4 fruit fly cellular contexts compared by ENCODE assay signal in the genomic region with DNA sequence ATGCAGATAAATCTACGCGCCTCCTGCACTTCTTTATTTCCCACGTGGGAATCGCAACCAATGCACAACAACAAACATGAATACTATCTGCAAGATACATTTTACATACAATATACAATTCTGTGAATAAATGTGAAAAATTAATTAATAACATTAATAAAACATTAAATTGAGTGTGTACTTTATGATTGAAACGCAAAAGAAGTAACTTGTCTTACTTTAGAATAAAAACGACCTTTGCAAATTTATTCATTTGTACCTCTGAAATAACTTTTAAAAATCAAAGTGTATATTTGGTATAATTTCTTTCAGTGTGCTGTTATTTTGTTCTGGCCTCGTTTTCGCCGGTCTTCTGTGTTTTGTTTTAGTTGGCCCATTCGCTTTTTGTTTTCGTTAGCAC.
TF ChIP-seq lines count a peak whose summit lies in the region.

No protein-coding gene starts in this region.

- no peak for TF ChIP-seq CTCF in whole organism, embryonic (GFP tag; optimal IDR thresholded peaks at IDR 0.05; lab: Kevin White, UChicago)

TF ChIP-seq in whole organism, embryonic, 481 proteins besides CTCF, POLR2A, EP300 and RAD21:
- no peak for TF ChIP-seq CG8765 (GFP tag; IDR thresholded peaks at IDR 0.05; lab: Robert Waterston, UW)
- no peak for TF ChIP-seq zen2 (GFP tag; IDR thresholded peaks at IDR 0.05; lab: Robert Waterston, UW; ENCODE audit: partially characterized antibody)
- TF ChIP-seq CG10565 (GFP tag; optimal IDR thresholded peaks at IDR 0.05; lab: Kevin White, UChicago) = no peak
- TF ChIP-seq Abd-B (GFP tag; optimal IDR thresholded peaks at IDR 0.05; lab: Kevin White, UChicago) = no peak
- TF ChIP-seq PHDP (tag; optimal IDR thresholded peaks at IDR 0.05; lab: Kevin White, UChicago) = no peak
- TF ChIP-seq slp2 (GFP tag; optimal IDR thresholded peaks at IDR 0.05; lab: Kevin White, UChicago) = no peak
- TF ChIP-seq Bteb2 (GFP tag; optimal IDR thresholded peaks at IDR 0.05; lab: Kevin White, UChicago) = no peak
- TF ChIP-seq CG10274 (GFP tag; optimal IDR thresholded peaks at IDR 0.05; lab: Kevin White, UChicago) = no peak
- TF ChIP-seq Drgx (GFP tag; IDR thresholded peaks at IDR 0.05; lab: Robert Waterston, UW) = peak; percentile 58; the same call in 1 of the 2 replicates
- TF ChIP-seq fru (optimal IDR thresholded peaks at IDR 0.05; lab: Kevin White, UChicago) = no peak
- peak; percentile 6 for TF ChIP-seq corto (GFP tag; optimal IDR thresholded peaks at IDR 0.05; lab: Kevin White, UChicago)
- TF ChIP-seq lbe (GFP tag; optimal IDR thresholded peaks at IDR 0.05; lab: Kevin White, UChicago) = peak; percentile 51
- no peak for TF ChIP-seq CG2120 (GFP tag; optimal IDR thresholded peaks at IDR 0.05; lab: Kevin White, UChicago)
- TF ChIP-seq CG15479 (GFP tag; optimal IDR thresholded peaks at IDR 0.05; lab: Kevin White, UChicago) = peak; percentile 10
- no peak for TF ChIP-seq CG3726 (GFP tag; IDR thresholded peaks at IDR 0.05; lab: Robert Waterston, UW)
- TF ChIP-seq CG7271 (tag; optimal IDR thresholded peaks at IDR 0.05; lab: Kevin White, UChicago) = no peak

TF ChIP-seq in whole organism, prepupa, 60 proteins besides CTCF, POLR2A, EP300 and RAD21 (continues in another document):
- TF ChIP-seq salr (GFP tag; optimal IDR thresholded peaks at IDR 0.05; lab: Kevin White, UChicago) = peak; percentile 11 to 69
- peak; percentile 54; the same call in 2 of the 3 replicates for TF ChIP-seq CG6163 (GFP tag; IDR thresholded peaks at IDR 0.05; lab: Robert Waterston, UW)
- peak; percentile 59 for TF ChIP-seq eg (GFP tag; IDR thresholded peaks at IDR 0.05; lab: Robert Waterston, UW)
- peak; percentile 60 for TF ChIP-seq CG15336 (GFP tag; IDR thresholded peaks at IDR 0.05; lab: Robert Waterston, UW)
- TF ChIP-seq Hr38 (GFP tag; optimal IDR thresholded peaks at IDR 0.05; lab: Kevin White, UChicago) = no peak
- TF ChIP-seq acj6 (GFP tag; optimal IDR thresholded peaks at IDR 0.05; lab: Kevin White, UChicago) = peak; percentile 72
- TF ChIP-seq dac (GFP tag; optimal IDR thresholded peaks at IDR 0.05; lab: Kevin White, UChicago) = no peak
- peak; percentile 76 for TF ChIP-seq Smox (GFP tag; optimal IDR thresholded peaks at IDR 0.05; lab: Kevin White, UChicago)
- peak; percentile 38 for TF ChIP-seq vri (GFP tag; optimal IDR thresholded peaks at IDR 0.05; lab: Kevin White, UChicago)
- no peak for TF ChIP-seq fd85E (GFP tag; optimal IDR thresholded peaks at IDR 0.05; lab: Kevin White, UChicago)
- TF ChIP-seq CG11762 (GFP tag; optimal IDR thresholded peaks at IDR 0.05; lab: Kevin White, UChicago; ENCODE audit: insufficient read depth) = peak; percentile 44
- TF ChIP-seq achi (GFP tag; optimal IDR thresholded peaks at IDR 0.05; lab: Kevin White, UChicago) = peak; percentile 70
- TF ChIP-seq Sox15 (GFP tag; optimal IDR thresholded peaks at IDR 0.05; lab: Kevin White, UChicago) = peak; percentile 41
- TF ChIP-seq Ets96B (tag; optimal IDR thresholded peaks at IDR 0.05; lab: Kevin White, UChicago) = peak; percentile 75
- TF ChIP-seq CG32006 (GFP tag; optimal IDR thresholded peaks at IDR 0.05; lab: Kevin White, UChicago) = peak; percentile 70
- peak; percentile 68 for TF ChIP-seq CG31627 (GFP tag; optimal IDR thresholded peaks at IDR 0.05; lab: Kevin White, UChicago)
- TF ChIP-seq CG16779 (tag; optimal IDR thresholded peaks at IDR 0.05; lab: Kevin White, UChicago) = peak; percentile 45
- TF ChIP-seq CG9139 (GFP tag; optimal IDR thresholded peaks at IDR 0.05; lab: Kevin White, UChicago) = peak; percentile 43
- peak; percentile 61 for TF ChIP-seq Blimp-1 (GFP tag; optimal IDR thresholded peaks at IDR 0.05; lab: Kevin White, UChicago)
- TF ChIP-seq CG10669 (GFP tag; optimal IDR thresholded peaks at IDR 0.05; lab: Kevin White, UChicago) = peak; percentile 59
- peak; percentile 66 for TF ChIP-seq Sox14 (GFP tag; optimal IDR thresholded peaks at IDR 0.05; lab: Kevin White, UChicago)
- TF ChIP-seq svp (GFP tag; lab: Kevin White, UChicago) = peak; percentile 79
- TF ChIP-seq spab (GFP tag; optimal IDR thresholded peaks at IDR 0.05; lab: Kevin White, UChicago) = peak; percentile 68
- TF ChIP-seq CG1621 (tag; optimal IDR thresholded peaks at IDR 0.05; lab: Kevin White, UChicago) = no peak

TF ChIP-seq in whole organism, pupa, 21 proteins besides CTCF, POLR2A, EP300 and RAD21:
- TF ChIP-seq CG13204 (GFP tag; optimal IDR thresholded peaks at IDR 0.05; lab: Kevin White, UChicago) = no peak
- peak; percentile 77 for TF ChIP-seq CG8301 (tag; optimal IDR thresholded peaks at IDR 0.05; lab: Kevin White, UChicago)
- TF ChIP-seq CG17806 (tag; optimal IDR thresholded peaks at IDR 0.05; lab: Kevin White, UChicago) = peak; percentile 43
- peak; percentile 70 for TF ChIP-seq D1 (tag; optimal IDR thresholded peaks at IDR 0.05; lab: Kevin White, UChicago)
- TF ChIP-seq Snoo (tag; optimal IDR thresholded peaks at IDR 0.05; lab: Kevin White, UChicago) = peak; percentile 62
- peak; percentile 61 for TF ChIP-seq gl (tag; optimal IDR thresholded peaks at IDR 0.05; lab: Kevin White, UChicago)
- no peak for TF ChIP-seq fd96Ca (GFP tag; IDR thresholded peaks at IDR 0.05; lab: Robert Waterston, UW)
- peak; percentile 55 for TF ChIP-seq CG9948 (tag; optimal IDR thresholded peaks at IDR 0.05; lab: Kevin White, UChicago)
- peak; percentile 26 for TF ChIP-seq CG34367 (tag; optimal IDR thresholded peaks at IDR 0.05; lab: Kevin White, UChicago)
- TF ChIP-seq CG12605 (GFP tag; IDR thresholded peaks at IDR 0.05; lab: Robert Waterston, UW) = 0 out of 2 replicates have a peak, but pooled peaks have one; percentile 49
- TF ChIP-seq CG8159 (tag; optimal IDR thresholded peaks at IDR 0.05; lab: Kevin White, UChicago) = peak; percentile 78
- TF ChIP-seq CG15710 (tag; optimal IDR thresholded peaks at IDR 0.05; lab: Kevin White, UChicago) = peak; percentile 54
- TF ChIP-seq CG14655 (GFP tag; optimal IDR thresholded peaks at IDR 0.05; lab: Kevin White, UChicago) = peak; percentile 71
- peak; percentile 71 for TF ChIP-seq Pif1A (GFP tag; optimal IDR thresholded peaks at IDR 0.05; lab: Kevin White, UChicago)
- TF ChIP-seq Pif1B (GFP tag; optimal IDR thresholded peaks at IDR 0.05; lab: Kevin White, UChicago) = peak; percentile 64
- peak; percentile 81 for TF ChIP-seq CG32121 (GFP tag; IDR thresholded peaks at IDR 0.05; lab: Robert Waterston, UW)
- TF ChIP-seq CG10348 (GFP tag; IDR thresholded peaks at IDR 0.05; lab: Robert Waterston, UW) = no peak
- peak; percentile 67; the same call in 1 of the 3 replicates for TF ChIP-seq CG4496 (GFP tag; IDR thresholded peaks at IDR 0.05; lab: Robert Waterston, UW)
- TF ChIP-seq Ets98B (GFP tag; IDR thresholded peaks at IDR 0.05; lab: Robert Waterston, UW) = peak; percentile 51
- no peak for TF ChIP-seq rn (GFP tag; IDR thresholded peaks at IDR 0.05; lab: Robert Waterston, UW)
- no peak for TF ChIP-seq EcR (GFP tag; optimal IDR thresholded peaks at IDR 0.05; lab: Kevin White, UChicago)

TF ChIP-seq in whole organism, wandering third instar larva, 38 proteins besides CTCF, POLR2A, EP300 and RAD21 (continues in another document):
- TF ChIP-seq CrebA (GFP tag; optimal IDR thresholded peaks at IDR 0.05; lab: Kevin White, UChicago; ENCODE audit: borderline replicate concordance) (no peak), Vsx2 (GFP tag; optimal IDR thresholded peaks at IDR 0.05; lab: Kevin White, UChicago; ENCODE audit: partially characterized antibody) (no peak), lola (GFP tag; optimal IDR thresholded peaks at IDR 0.05; lab: Kevin White, UChicago) (no peak), rgr (GFP tag; optimal IDR thresholded peaks at IDR 0.05; lab: Kevin White, UChicago) (peak; percentile 58), sage (GFP tag; optimal IDR thresholded peaks at IDR 0.05; lab: Kevin White, UChicago) (peak; percentile 6), GATAd (GFP tag; optimal IDR thresholded peaks at IDR 0.05; lab: Kevin White, UChicago) (no peak), dsf (GFP tag; optimal IDR thresholded peaks at IDR 0.05; lab: Kevin White, UChicago; ENCODE audit: borderline replicate concordance) (no peak), Abd-B (GFP tag; optimal IDR thresholded peaks at IDR 0.05; lab: Kevin White, UChicago) (no peak), Dfd (GFP tag; optimal IDR thresholded peaks at IDR 0.05; lab: Kevin White, UChicago) (no peak), Mio (GFP tag; optimal IDR thresholded peaks at IDR 0.05; lab: Kevin White, UChicago) (no peak), Myc (optimal IDR thresholded peaks at IDR 0.05; lab: Kevin White, UChicago) (no peak), OdsH (GFP tag; optimal IDR thresholded peaks at IDR 0.05; lab: Kevin White, UChicago) (peak; percentile 52), br (GFP tag; optimal IDR thresholded peaks at IDR 0.05; lab: Kevin White, UChicago) (peak; percentile 42), Hnf4 (GFP tag; optimal IDR thresholded peaks at IDR 0.05; lab: Kevin White, UChicago) (peak; percentile 32), usp (GFP tag; optimal IDR thresholded peaks at IDR 0.05; lab: Kevin White, UChicago) (no peak), brk (GFP tag; optimal IDR thresholded peaks at IDR 0.05; lab: Kevin White, UChicago) (no peak), pan (optimal IDR thresholded peaks at IDR 0.05; lab: Kevin White, UChicago) (no peak), psq (GFP tag; optimal IDR thresholded peaks at IDR 0.05; lab: Kevin White, UChicago) (peak; percentile 82), Sp1 (GFP tag; optimal IDR thresholded peaks at IDR 0.05; lab: Kevin White, UChicago) (peak; percentile 73), CG9705 (GFP tag; optimal IDR thresholded peaks at IDR 0.05; lab: Kevin White, UChicago) (no peak), Hr78 (GFP tag; optimal IDR thresholded peaks at IDR 0.05; lab: Kevin White, UChicago) (no peak), jim (GFP tag; optimal IDR thresholded peaks at IDR 0.05; lab: Kevin White, UChicago) (no peak), tai (GFP tag; optimal IDR thresholded peaks at IDR 0.05; lab: Kevin White, UChicago) (no peak), Hr83 (GFP tag; optimal IDR thresholded peaks at IDR 0.05; lab: Kevin White, UChicago; ENCODE audit: poor library complexity, severe bottlenecking) (no peak), fru (GFP tag; optimal IDR thresholded peaks at IDR 0.05; lab: Kevin White, UChicago) (peak; percentile 76), ey (GFP tag; optimal IDR thresholded peaks at IDR 0.05; lab: Kevin White, UChicago) (peak; percentile 63), Rel (GFP tag; optimal IDR thresholded peaks at IDR 0.05; lab: Kevin White, UChicago) (peak; percentile 66), Rel (tag; optimal IDR thresholded peaks at IDR 0.05; lab: Kevin White, UChicago) (no peak), woc (GFP tag; optimal IDR thresholded peaks at IDR 0.05; lab: Kevin White, UChicago) (peak; percentile 57), HLH106 (tag; optimal IDR thresholded peaks at IDR 0.05; lab: Kevin White, UChicago) (peak; percentile 70), CG32264 (GFP tag; optimal IDR thresholded peaks at IDR 0.05; lab: Kevin White, UChicago) (no peak), N (GFP tag; optimal IDR thresholded peaks at IDR 0.05; lab: Kevin White, UChicago) (no peak), Jra (GFP tag; optimal IDR thresholded peaks at IDR 0.05; lab: Kevin White, UChicago) (no peak)
